Worm (Caenorhabditis elegans): ENCODE data around the gene B0035.21.
A peak's percentile ranks its signal among the peaks of the same experiment; 100 is the strongest.

B0035.21 gene

DNA sequence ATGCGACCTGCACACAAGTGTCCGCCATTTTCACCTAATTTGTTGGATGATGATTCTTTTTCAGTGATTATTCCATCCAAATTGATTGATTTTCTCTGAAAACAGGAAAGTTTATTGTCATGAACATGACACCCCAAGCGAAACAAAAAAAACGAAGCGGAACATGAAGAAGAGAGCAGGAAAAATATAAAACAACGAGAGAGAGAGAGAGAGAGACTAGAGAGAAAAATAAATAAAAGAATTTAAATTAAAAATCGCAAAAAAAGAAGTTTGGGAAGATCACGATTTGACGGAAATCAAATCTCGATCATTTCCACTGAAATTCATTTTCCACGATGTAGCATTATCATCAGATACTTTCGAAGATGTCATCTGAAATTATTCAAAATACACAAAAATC, 32.7 kb downstream of the B0035.21 start, which contains the start of gene klp-12:
TSS of gene klp-12 (minus strand) at position 101 of the 400 bp plus-strand sequence.
- TF ChIP-seq T20F7.1 (GFP tag; optimal IDR thresholded peaks at IDR 0.05) (no peak), F44E2.7 (GFP tag; IDR thresholded peaks at IDR 0.05) (no peak), lim-7 (GFP tag; IDR thresholded peaks at IDR 0.05) (no peak), cey-2 (tag; optimal IDR thresholded peaks at IDR 0.05; ENCODE audit: borderline replicate concordance, insufficient read depth) (no peak), ceh-44 (GFP tag; IDR thresholded peaks at IDR 0.05) (no peak), nhr-41 (GFP tag; IDR thresholded peaks at IDR 0.05) (no peak), vab-7 (GFP tag; IDR thresholded peaks at IDR 0.05) (no peak), F10B5.3 (tag; optimal IDR thresholded peaks at IDR 0.05) (no peak), hlh-11 (tag; optimal IDR thresholded peaks at IDR 0.05) (no peak), rbr-2 (tag; optimal IDR thresholded peaks at IDR 0.05) (no peak)

DNA sequence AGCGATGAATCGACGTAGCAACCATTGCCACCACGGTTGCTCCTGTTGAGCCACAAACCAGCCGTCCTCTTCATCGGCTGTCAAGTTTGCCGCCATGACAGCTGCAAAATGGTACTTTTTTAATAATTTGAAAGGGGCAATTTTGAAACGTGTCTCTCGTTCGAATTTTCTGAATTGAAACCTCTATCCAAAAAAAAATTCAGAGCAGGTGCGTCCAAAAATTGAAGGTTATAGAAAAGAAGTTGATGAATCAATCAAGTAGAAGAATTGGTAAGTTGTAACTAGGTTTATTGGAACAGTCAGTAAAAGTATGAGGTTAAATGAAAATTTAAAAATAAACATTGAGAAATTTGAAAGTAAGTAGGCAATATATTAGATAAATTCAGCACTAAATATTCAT, 34.3 kb downstream of the B0035.21 start, which contains the start of gene T01G1.4:
TSS of gene T01G1.4 (minus strand) at position 101 of the 400 bp plus-strand sequence.
- no peak for TF ChIP-seq lin-29 (GFP tag; IDR thresholded peaks at IDR 0.05)
- TF ChIP-seq aha-1 (tag) = no peak
- no peak for TF ChIP-seq Y75B8A.6 (GFP tag; IDR thresholded peaks at IDR 0.05)
- TF ChIP-seq jun-1 (tag; optimal IDR thresholded peaks at IDR 0.05) = no peak
- no peak for TF ChIP-seq ceh-62 (tag; optimal IDR thresholded peaks at IDR 0.05)
- TF ChIP-seq lir-3 (tag; optimal IDR thresholded peaks at IDR 0.05) = no peak
- no peak for TF ChIP-seq nhr-76 (tag; optimal IDR thresholded peaks at IDR 0.05)
- no peak for TF ChIP-seq hlh-30 (tag; optimal IDR thresholded peaks at IDR 0.05; ENCODE audit: insufficient read depth)
- TF ChIP-seq fkh-10 (GFP tag; optimal IDR thresholded peaks at IDR 0.05) = no peak

DNA sequence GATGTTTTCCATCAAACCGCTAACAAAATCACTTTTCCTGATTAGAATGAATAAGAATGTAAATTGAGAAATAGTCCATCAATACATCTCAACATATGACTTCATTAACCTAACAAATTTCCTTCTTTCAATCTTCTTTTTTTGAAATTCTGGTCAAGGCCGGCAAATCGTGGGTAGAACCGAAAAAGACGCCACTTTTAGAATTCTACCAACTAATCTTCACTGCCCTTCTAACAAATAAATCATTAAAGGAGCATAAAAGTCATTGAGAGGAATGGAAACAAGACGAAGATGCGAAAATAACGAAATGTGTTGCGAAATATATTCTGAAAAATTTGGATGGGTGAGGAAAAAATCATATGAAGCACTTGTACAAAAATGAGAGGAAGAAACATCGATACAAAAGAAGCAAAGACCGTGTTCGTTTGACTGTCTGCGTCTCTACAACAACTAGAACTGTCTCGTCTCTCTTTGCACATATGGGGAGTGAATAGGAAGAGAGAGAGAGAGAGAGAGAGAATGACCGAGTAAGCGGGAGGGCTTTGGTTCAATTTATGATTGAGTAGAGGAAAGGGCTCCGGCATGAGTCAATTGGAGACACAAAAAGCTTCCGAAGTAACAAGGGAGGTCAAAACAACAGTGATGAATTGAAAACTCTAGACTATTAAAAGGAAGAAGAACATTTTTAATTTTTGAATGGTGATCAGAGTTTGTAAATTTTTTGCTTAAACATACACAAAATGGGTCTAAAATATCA, 36.9 kb downstream of the B0035.21 start:
- TF ChIP-seq F44E2.7 (GFP tag; IDR thresholded peaks at IDR 0.05) (no peak), mdt-29 (GFP tag; IDR thresholded peaks at IDR 0.05) (no peak), hlh-11 (tag; optimal IDR thresholded peaks at IDR 0.05) (peak; percentile 63), lsy-2 (tag; optimal IDR thresholded peaks at IDR 0.05) (peak in 1 of 2 experiments; percentile 38), fos-1 (tag; optimal IDR thresholded peaks at IDR 0.05) (no peak), D1046.2 (GFP tag; IDR thresholded peaks at IDR 0.05) (no peak), unc-62 (GFP tag; optimal IDR thresholded peaks at IDR 0.05 in 1 of 2) (peak in 1 of 2 experiments; percentile 61), unc-62 (tag; optimal IDR thresholded peaks at IDR 0.05) (no peak), zag-1 (tag; optimal IDR thresholded peaks at IDR 0.05) (no peak), mes-2 (tag; optimal IDR thresholded peaks at IDR 0.05; ENCODE audit: poor library complexity, severe bottlenecking) (peak; percentile 31), ctbp-1 (GFP tag; IDR thresholded peaks at IDR 0.05) (no peak), hlh-30 (tag; optimal IDR thresholded peaks at IDR 0.05; ENCODE audit: insufficient read depth) (no peak), nhr-11 (tag; optimal IDR thresholded peaks at IDR 0.05) (no peak), nhr-6 (tag; optimal IDR thresholded peaks at IDR 0.05) (no peak), aha-1 (tag) (peak; percentile 53), lin-15B (tag; optimal IDR thresholded peaks at IDR 0.05) (no peak), dve-1 (tag; optimal IDR thresholded peaks at IDR 0.05; ENCODE audit: insufficient read depth) (peak; percentile 58), lir-3 (tag; optimal IDR thresholded peaks at IDR 0.05) (no peak), ceh-20 (GFP tag; IDR thresholded peaks at IDR 0.05) (no peak), php-3 (GFP tag; IDR thresholded peaks at IDR 0.05) (no peak), ces-1 (GFP tag; optimal IDR thresholded peaks at IDR 0.05) (no peak), mep-1 (tag; optimal IDR thresholded peaks at IDR 0.05) (peak; percentile 40), daf-8 (GFP tag; IDR thresholded peaks at IDR 0.05) (no peak), daf-19 (GFP tag; conservative IDR thresholded peaks at IDR 0.05) (no peak), nhr-76 (tag; optimal IDR thresholded peaks at IDR 0.05) (no peak), madf-5 (GFP tag; IDR thresholded peaks at IDR 0.05) (no peak), nhr-28 (tag; optimal IDR thresholded peaks at IDR 0.05) (no peak), ama-1 (optimal IDR thresholded peaks at IDR 0.05) (no peak), hmg-1.1 (GFP tag; IDR thresholded peaks at IDR 0.05) (peak; percentile 76), daf-16 (GFP tag; optimal IDR thresholded peaks at IDR 0.05) (no peak), daf-16 (tag; optimal IDR thresholded peaks at IDR 0.05) (peak; percentile 42), T26A8.4 (GFP tag; IDR thresholded peaks at IDR 0.05) (no peak)
